Fruit fly (Drosophila melanogaster): ENCODE measurements around the gene SA2.

The SA2 gene

DNA sequence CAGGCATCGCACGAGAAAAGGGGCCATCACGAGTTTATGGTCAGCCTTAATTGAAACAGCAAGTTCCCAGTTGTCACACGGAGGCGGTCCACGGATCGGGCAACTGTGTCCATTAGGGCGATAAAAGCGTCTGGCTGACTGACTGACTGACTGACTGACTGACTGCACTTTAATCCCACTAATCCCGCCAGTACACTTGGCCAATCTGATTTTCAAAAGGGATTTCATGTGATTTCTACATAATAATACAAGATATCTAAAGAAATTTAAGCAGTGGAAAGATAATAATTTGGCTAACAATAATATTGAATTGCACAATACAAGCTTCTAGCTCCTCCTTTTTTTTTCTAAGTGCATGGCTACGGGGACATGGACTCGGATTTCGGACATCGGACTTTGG, 4.6 kb upstream of the SA2 start (continued):
- TF ChIP-seq CG17328 (GFP tag; IDR thresholded peaks at IDR 0.05) (peak; percentile 24; the same call in 1 of the 2 replicates), crol (GFP tag; IDR thresholded peaks at IDR 0.05) (no peak), ash1 (GFP tag; optimal IDR thresholded peaks at IDR 0.05) (no peak), ranshi (GFP tag; IDR thresholded peaks at IDR 0.05) (no peak), toy (GFP tag; IDR thresholded peaks at IDR 0.05) (no peak), gsb (GFP tag; IDR thresholded peaks at IDR 0.05) (no peak), Side (GFP tag; optimal IDR thresholded peaks at IDR 0.05) (no peak), HHEX (GFP tag; optimal IDR thresholded peaks at IDR 0.05) (no peak), Dbx (GFP tag; IDR thresholded peaks at IDR 0.05) (no peak), dati (GFP tag; IDR thresholded peaks at IDR 0.05) (no peak), Bgb (GFP tag; IDR thresholded peaks at IDR 0.05; ENCODE audit: partially characterized antibody) (no peak), unpg (GFP tag; optimal IDR thresholded peaks at IDR 0.05) (peak; percentile 14), Ets65A (GFP tag) (no peak), cas (GFP tag; IDR thresholded peaks at IDR 0.05) (no peak), Elba2 (GFP tag; optimal IDR thresholded peaks at IDR 0.05) (no peak), otp (GFP tag; IDR thresholded peaks at IDR 0.05) (peak; percentile 36; the same call in 1 of the 3 replicates), PHDP (tag; optimal IDR thresholded peaks at IDR 0.05) (no peak), Pdp1 (GFP tag; optimal IDR thresholded peaks at IDR 0.05) (no peak)

DNA sequence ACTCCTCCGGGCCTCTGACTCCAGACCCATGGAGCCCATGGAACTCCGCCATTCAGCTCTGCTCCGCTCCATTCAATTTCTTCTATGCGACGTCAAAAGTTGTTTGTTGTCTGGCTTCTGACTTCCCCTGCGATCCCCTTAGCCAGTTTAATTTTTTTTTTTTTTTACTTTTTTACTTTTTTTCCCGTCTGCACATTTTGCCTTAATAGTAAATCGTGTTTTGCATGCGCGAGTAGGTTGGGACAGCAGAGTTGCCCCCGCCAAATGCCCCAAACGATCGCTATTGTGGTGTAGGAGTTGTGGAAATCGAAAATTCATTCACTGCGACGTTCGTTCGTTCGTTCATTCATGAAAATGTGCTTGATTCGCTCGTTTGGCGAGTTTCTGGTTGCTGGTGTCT, 3.3 kb upstream of the SA2 start:
- TF ChIP-seq sr (GFP tag; IDR thresholded peaks at IDR 0.05), result 0 out of 3 replicates have a peak, but pooled peaks have one; percentile 46
- 0 out of 4 replicates have a peak, but pooled peaks have one; percentile 64 for TF ChIP-seq chinmo (GFP tag; IDR thresholded peaks at IDR 0.05; ENCODE audit: partially characterized antibody)
- no peak for TF ChIP-seq CG7745 (tag; optimal IDR thresholded peaks at IDR 0.05)
- peak; percentile 19 for TF ChIP-seq kni (GFP tag; optimal IDR thresholded peaks at IDR 0.05)
- no peak for TF ChIP-seq CG11504 (tag; optimal IDR thresholded peaks at IDR 0.05)
- peak in 1 of 2 experiments; percentile 54 for TF ChIP-seq bsh (GFP tag; optimal IDR thresholded peaks at IDR 0.05)
- TF ChIP-seq vvl (GFP tag; IDR thresholded peaks at IDR 0.05), result peak; percentile 39; the same call in 1 of the 2 replicates
- TF ChIP-seq sens (GFP tag), result peak; percentile 53

- TF ChIP-seq CG10267 (tag; optimal IDR thresholded peaks at IDR 0.05), result peak; percentile 36
- TF ChIP-seq vvl (GFP tag; IDR thresholded peaks at IDR 0.05), result 0 out of 2 replicates have a peak, but pooled peaks have one; percentile 9
- no peak for TF ChIP-seq Side (GFP tag; optimal IDR thresholded peaks at IDR 0.05)
- peak; percentile 67 for TF ChIP-seq CG9727 (GFP tag; optimal IDR thresholded peaks at IDR 0.05)
- peak; percentile 46 for TF ChIP-seq dmrt11E (tag; optimal IDR thresholded peaks at IDR 0.05)
- TF ChIP-seq ac (GFP tag; optimal IDR thresholded peaks at IDR 0.05), result peak; percentile 26
- TF ChIP-seq ssp (GFP tag; IDR thresholded peaks at IDR 0.05), result no peak
- TF ChIP-seq onecut (GFP tag; IDR thresholded peaks at IDR 0.05), result no peak
- TF ChIP-seq lola (GFP tag; optimal IDR thresholded peaks at IDR 0.05), result peak in 1 of 3 experiments; percentile 32
- peak; percentile 90 for TF ChIP-seq twi (tag; optimal IDR thresholded peaks at IDR 0.05)
- no peak for TF ChIP-seq CG6654 (GFP tag; optimal IDR thresholded peaks at IDR 0.05)
- TF ChIP-seq zf30C (GFP tag; optimal IDR thresholded peaks at IDR 0.05), result peak; percentile 88
- no peak for TF ChIP-seq CG11723 (GFP tag; optimal IDR thresholded peaks at IDR 0.05)
- 0 out of 3 replicates have a peak, but pooled peaks have one; percentile 19 for TF ChIP-seq zfh1 (GFP tag; IDR thresholded peaks at IDR 0.05)
- no peak for TF ChIP-seq chinmo (GFP tag; IDR thresholded peaks at IDR 0.05; ENCODE audit: partially characterized antibody)
- no peak for TF ChIP-seq ci (GFP tag; IDR thresholded peaks at IDR 0.05)
- TF ChIP-seq her (GFP tag; optimal IDR thresholded peaks at IDR 0.05), result no peak
- peak; percentile 24 for TF ChIP-seq zen (tag; optimal IDR thresholded peaks at IDR 0.05)
- peak; percentile 26 for TF ChIP-seq CG2712 (tag; optimal IDR thresholded peaks at IDR 0.05)
- TF ChIP-seq Ets65A (GFP tag), result peak; percentile 28
- TF ChIP-seq jing (GFP tag; optimal IDR thresholded peaks at IDR 0.05), result no peak
- TF ChIP-seq phol (tag; optimal IDR thresholded peaks at IDR 0.05), result peak; percentile 0
- no peak for TF ChIP-seq h (optimal IDR thresholded peaks at IDR 0.05)
- peak; percentile 63 for TF ChIP-seq CG15696 (tag; optimal IDR thresholded peaks at IDR 0.05)
- TF ChIP-seq pho (GFP tag; optimal IDR thresholded peaks at IDR 0.05), result no peak
- no peak for TF ChIP-seq Rx (GFP tag; IDR thresholded peaks at IDR 0.05)
Observed at dm6 chr3L:1431489-1432053, 6.1 kb downstream of the SA2 start.
